Fruit fly (Drosophila melanogaster) whole organism, pupa: Measurements from ENCODE around the gene Nle.

Experiments used
- CG10348 ChIP-seq: fragments of 200-800 bp; sonication (Bioruptor generic); IDR thresholded peaks from 2 replicates; pipeline ENCODE4 v1.3.6; 2022; ENCODE audit warnings: missing biosample characterization, missing genetic modification characterization
- CG13204 ChIP-seq: fragments of 200-800 bp; sonication (Bioruptor generic); optimal IDR thresholded peaks from 2 replicates; lab custom pipeline; 2018; ENCODE audit warnings: missing biosample characterization, mild to moderate bottlenecking, missing genetic modification characterization, moderate library complexity
- CG14655 ChIP-seq: fragments of 200-800 bp; sonication (Bioruptor generic); optimal IDR thresholded peaks from 3 replicates; lab custom pipeline; 2017; ENCODE audit warnings: mild to moderate bottlenecking, missing biosample characterization, missing genetic modification reagents, missing genetic modification characterization
- CG17806 ChIP-seq: fragments of 200-800 bp; sonication (Bioruptor generic); optimal IDR thresholded peaks from 2 replicates; lab custom pipeline; 2018; ENCODE audit warnings: missing biosample characterization, mild to moderate bottlenecking, missing genetic modification characterization, moderate library complexity
- CG34367 ChIP-seq: fragments of 200-800 bp; sonication (Bioruptor generic); optimal IDR thresholded peaks from 2 replicates; lab custom pipeline; 2018; ENCODE audit warnings: missing biosample characterization, mild to moderate bottlenecking, missing genetic modification characterization
- CG4496 ChIP-seq: fragments of 200-800 bp; sonication (Bioruptor generic); IDR thresholded peaks from 3 replicates; pipeline ENCODE4 v1.3.6; 2022; ENCODE audit warnings: missing biosample characterization, missing genetic modification characterization
- D1 ChIP-seq: fragments of 200-800 bp; sonication (Bioruptor generic); optimal IDR thresholded peaks from 2 replicates; lab custom pipeline; 2018; ENCODE audit warnings: missing biosample characterization, mild to moderate bottlenecking, missing genetic modification characterization, moderate library complexity
- EcR ChIP-seq: fragments of 200-800 bp; sonication (Bioruptor generic); optimal IDR thresholded peaks from 3 replicates; lab custom pipeline; 2019; ENCODE audit warnings: missing biosample characterization, missing genetic modification characterization, mild to moderate bottlenecking, moderate library complexity, missing genetic modification reagents
- Pif1A ChIP-seq: fragments of 200-800 bp; sonication (Bioruptor generic); optimal IDR thresholded peaks from 3 replicates; lab custom pipeline; 2016; ENCODE audit warnings: missing biosample characterization, missing genetic modification characterization
- Snoo ChIP-seq: fragments of 200-800 bp; sonication (Bioruptor generic); optimal IDR thresholded peaks from 3 replicates; lab custom pipeline; 2017; ENCODE audit warnings: missing biosample characterization, mild to moderate bottlenecking, missing genetic modification characterization, inconsistent platforms
- fd96Ca ChIP-seq: fragments of 200-800 bp; sonication (Bioruptor generic); IDR thresholded peaks from 3 replicates; pipeline ENCODE4 v1.3.6; 2022; ENCODE audit warnings: missing biosample characterization, missing genetic modification characterization
- gl ChIP-seq: fragments of 200-800 bp; sonication (Bioruptor generic); optimal IDR thresholded peaks from 2 replicates; lab custom pipeline; 2018; ENCODE audit warnings: missing biosample characterization, mild to moderate bottlenecking, missing genetic modification characterization

- no peak for TF ChIP-seq EcR (GFP tag; lab: Kevin White, UChicago)
- no peak for TF ChIP-seq D1
- TF ChIP-seq fd96Ca (GFP tag; lab: Robert Waterston, UW) = no peak
- no peak for TF ChIP-seq CG10348
- TF ChIP-seq CG13204 (GFP tag; lab: Kevin White, UChicago) = no peak
- no peak for TF ChIP-seq Pif1A (GFP tag; lab: Kevin White, UChicago)
- TF ChIP-seq Snoo (tag; lab: Kevin White, UChicago) = no peak
- no peak for TF ChIP-seq CG14655 (GFP tag; lab: Kevin White, UChicago)
- TF ChIP-seq gl (tag; lab: Kevin White, UChicago) = no peak
- TF ChIP-seq CG4496 (GFP tag; lab: Robert Waterston, UW) = no peak
- no peak for TF ChIP-seq CG17806
- no peak for TF ChIP-seq CG34367 (tag; lab: Kevin White, UChicago)
Observed at dm6 chr2L:577186-577585, 9.3 kb upstream of the Nle start, which contains the start of gene Pph13.
